Worm (Caenorhabditis elegans) whole organism, mixed stage, embryonic: ENCODE results near the gene E02C12.19.

Source experiments
- M03D4.4 ChIP-seq: sonication (generic microtip); optimal IDR thresholded peaks from 2 replicates; lab custom pipeline; 2017; ENCODE audit warnings: mild to moderate bottlenecking, missing genetic modification characterization, missing compliant biosample characterization
- blmp-1 ChIP-seq: fragments of 150-350 bp; optimal IDR thresholded peaks from 2 replicates; lab custom pipeline; 2014; ENCODE audit warnings: missing biosample characterization, missing genetic modification characterization
- ceh-83 ChIP-seq: fragments of 200-800 bp; sonication (Bioruptor generic); optimal IDR thresholded peaks from 2 replicates; lab custom pipeline; 2018; ENCODE audit warnings: mild to moderate bottlenecking, missing genetic modification characterization, missing compliant biosample characterization
- ces-1 ChIP-seq: fragments of 150-350 bp; optimal IDR thresholded peaks from 2 replicates; lab custom pipeline; 2014; ENCODE audit warnings: missing biosample characterization, missing genetic modification reagents, missing genetic modification characterization
- flh-1 ChIP-seq: fragments of 200-800 bp; sonication (Bioruptor generic); optimal IDR thresholded peaks from 2 replicates; lab custom pipeline; 2018; ENCODE audit warnings: mild to moderate bottlenecking, missing genetic modification characterization, moderate library complexity, missing compliant biosample characterization
- lsy-2 ChIP-seq: fragments of 150-350 bp; optimal IDR thresholded peaks from 2 replicates; lab custom pipeline; 2014; ENCODE audit warnings: missing biosample characterization, missing genetic modification characterization
- mab-5 ChIP-seq: fragments of 150-350 bp; optimal IDR thresholded peaks from 2 replicates; lab custom pipeline; 2014; ENCODE audit warnings: missing biosample characterization, missing genetic modification characterization
- mep-1 ChIP-seq: fragments of 150-350 bp; optimal IDR thresholded peaks from 2 replicates; lab custom pipeline; 2017; ENCODE audit warnings: missing biosample characterization, missing genetic modification reagents, missing genetic modification characterization, inconsistent platforms
- nhr-12 ChIP-seq: fragments of 150-350 bp; optimal IDR thresholded peaks from 2 replicates; lab custom pipeline; 2014; ENCODE audit warnings: missing biosample characterization, missing genetic modification characterization
- nhr-28 ChIP-seq: fragments of 150-350 bp; optimal IDR thresholded peaks from 2 replicates; lab custom pipeline; 2014; ENCODE audit warnings: missing biosample characterization, missing genetic modification characterization
- snpc-4 ChIP-seq: fragments of 150-350 bp; optimal IDR thresholded peaks from 2 replicates; lab custom pipeline; 2014; ENCODE audit warnings: missing biosample characterization, missing genetic modification characterization
- unc-120 ChIP-seq: sonication (generic microtip); optimal IDR thresholded peaks from 2 replicates; lab custom pipeline; 2017; ENCODE audit warnings: missing genetic modification characterization, missing compliant biosample characterization; ENCODE audit not compliant: poor library complexity, severe bottlenecking

DNA sequence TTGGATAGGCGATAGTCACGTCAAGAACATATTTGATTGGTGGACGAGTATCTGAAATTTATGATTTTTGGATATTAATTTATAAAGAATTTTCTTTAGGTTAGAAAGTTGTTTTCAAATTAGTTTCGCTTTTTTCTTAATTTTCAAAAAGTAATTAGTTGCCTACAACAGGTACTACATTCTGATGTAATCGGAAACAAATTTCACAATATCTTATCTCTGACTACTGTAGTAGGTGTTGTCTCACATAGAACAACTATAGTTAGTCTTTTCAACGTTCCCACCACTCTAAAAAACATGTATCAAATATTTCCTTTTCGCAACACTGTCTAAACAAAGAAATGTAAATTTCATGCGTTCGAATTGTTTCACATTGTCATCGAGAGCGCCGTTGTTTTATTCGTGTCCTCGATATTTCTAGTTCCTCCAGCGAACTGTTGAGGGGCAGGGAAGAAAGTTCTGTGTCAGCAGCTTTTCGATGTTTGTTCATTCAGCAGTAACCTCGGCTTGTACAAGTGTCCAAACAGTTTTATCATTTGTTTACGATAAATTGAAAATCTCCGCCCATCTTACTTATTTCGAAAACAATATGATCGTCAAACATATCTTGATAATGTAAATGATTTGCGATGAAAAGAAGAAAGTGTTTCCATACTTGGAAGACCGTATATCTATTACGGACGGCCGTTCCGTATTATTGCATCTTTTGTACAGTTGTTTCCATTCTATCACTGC, 46.9 kb downstream of the E02C12.19 start:
- no peak for TF ChIP-seq blmp-1 (tag; lab: Kevin White, UChicago)
- TF ChIP-seq mep-1, result no peak
- TF ChIP-seq nhr-12 (tag; lab: Kevin White, UChicago), result no peak
- TF ChIP-seq lsy-2 (tag; lab: Kevin White, UChicago), result no peak
- no peak for TF ChIP-seq unc-120
- TF ChIP-seq snpc-4, result no peak
- TF ChIP-seq M03D4.4 (tag; lab: Kevin White, UChicago), result no peak
- TF ChIP-seq flh-1 (GFP tag; lab: Kevin White, UChicago), result no peak
- no peak for TF ChIP-seq nhr-28 (tag; lab: Kevin White, UChicago)
- no peak for TF ChIP-seq mab-5 (tag; lab: Kevin White, UChicago)
- TF ChIP-seq ces-1, result no peak
- no peak for TF ChIP-seq ceh-83 (GFP tag; lab: Kevin White, UChicago)
